Worm (Caenorhabditis elegans): ENCODE results near the gene K11C4.2.

K11C4.2 gene

DNA sequence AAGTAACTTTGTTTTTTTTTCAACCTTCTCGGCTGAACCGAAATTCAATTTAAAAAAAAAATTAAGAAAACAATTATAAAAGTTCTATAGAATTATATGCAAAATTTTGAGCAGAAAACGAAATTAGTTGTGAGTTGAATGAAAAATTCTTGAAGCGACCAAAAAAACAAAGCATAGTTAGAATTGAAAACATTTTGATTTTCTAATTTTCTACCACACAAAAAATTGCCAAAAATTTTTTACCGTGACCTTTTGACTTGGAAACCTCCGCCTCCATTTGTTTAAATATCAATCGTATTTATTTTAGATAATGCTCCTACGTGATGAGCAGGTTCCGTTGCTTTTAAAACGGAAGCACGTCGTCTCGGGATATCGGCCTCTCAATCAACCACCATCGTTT lies at the start of gene K11C4.2:
Gene K11C4.2, plus strand, starts transcription at position 301 of the 400 bp plus-strand sequence.
- TF ChIP-seq hmg-4 (GFP tag; optimal IDR thresholded peaks at IDR 0.05) = no peak
- TF ChIP-seq hmbx-1 (tag; optimal IDR thresholded peaks at IDR 0.05) = no peak
- no peak for TF ChIP-seq ceh-13 (GFP tag; optimal IDR thresholded peaks at IDR 0.05)
- TF ChIP-seq hnd-1 (tag; optimal IDR thresholded peaks at IDR 0.05) = no peak
- no peak for TF ChIP-seq scrt-1 (GFP tag; IDR thresholded peaks at IDR 0.05)
- TF ChIP-seq F13C5.2 (tag; optimal IDR thresholded peaks at IDR 0.05) = no peak
- TF ChIP-seq flt-1 (GFP tag; IDR thresholded peaks at IDR 0.05) = no peak
- TF ChIP-seq tbx-11 (GFP tag; IDR thresholded peaks at IDR 0.05) = no peak
- TF ChIP-seq ceh-36 (tag; optimal IDR thresholded peaks at IDR 0.05) = no peak
- no peak for TF ChIP-seq ets-7 (tag; optimal IDR thresholded peaks at IDR 0.05)
- no peak for TF ChIP-seq ama-1 (optimal IDR thresholded peaks at IDR 0.05)
- TF ChIP-seq B0310.2 (tag; optimal IDR thresholded peaks at IDR 0.05) = no peak
- no peak for TF ChIP-seq pes-1 (GFP tag; IDR thresholded peaks at IDR 0.05)

ce11 chrV:6846507-6846906 lies 48.4 kb upstream of the K11C4.2 start, which contains the start of gene lgc-54:
lgc-54 (minus strand) TSS chrV:6846607.
- TF ChIP-seq ets-7 (tag; optimal IDR thresholded peaks at IDR 0.05) (no peak), tra-4 (tag; optimal IDR thresholded peaks at IDR 0.05) (no peak), ceh-13 (GFP tag; optimal IDR thresholded peaks at IDR 0.05) (no peak), flt-1 (GFP tag; IDR thresholded peaks at IDR 0.05) (no peak), ama-1 (optimal IDR thresholded peaks at IDR 0.05) (no peak), hmbx-1 (tag; optimal IDR thresholded peaks at IDR 0.05) (no peak), aly-1 (tag; optimal IDR thresholded peaks at IDR 0.05) (no peak), scrt-1 (GFP tag; IDR thresholded peaks at IDR 0.05) (no peak)

DNA sequence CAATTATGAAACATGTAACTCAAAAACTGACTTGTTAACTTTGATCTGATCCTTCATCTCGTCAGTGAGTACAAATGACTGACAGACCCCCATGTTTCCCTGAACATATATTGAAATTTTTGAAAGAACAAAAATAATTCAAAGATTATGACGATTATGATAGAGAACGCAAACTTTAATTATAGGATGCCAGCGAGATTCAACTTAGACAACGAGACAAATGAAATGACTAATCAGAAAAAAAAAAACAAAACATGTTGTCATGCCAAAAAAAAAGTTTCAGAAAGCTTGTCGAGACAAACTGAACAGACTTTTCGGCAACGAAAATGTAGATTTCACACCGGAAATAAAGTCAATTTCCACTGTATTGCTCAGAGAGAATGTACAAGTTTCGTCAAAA lies 40.2 kb upstream of the K11C4.2 start, which contains the start of gene gpa-10:
Gene gpa-10, minus strand, starts transcription at position 101 of the 400 bp plus-strand sequence.
- TF ChIP-seq ets-7 (tag; optimal IDR thresholded peaks at IDR 0.05) (no peak), ceh-36 (tag; optimal IDR thresholded peaks at IDR 0.05) (no peak), sea-1 (GFP tag; conservative IDR thresholded peaks at IDR 0.05) (no peak), aly-1 (tag; optimal IDR thresholded peaks at IDR 0.05) (no peak), tra-4 (tag; optimal IDR thresholded peaks at IDR 0.05) (no peak), hmg-4 (GFP tag; optimal IDR thresholded peaks at IDR 0.05) (no peak), tbx-37 (GFP tag; conservative IDR thresholded peaks at IDR 0.05) (no peak), pes-1 (GFP tag; IDR thresholded peaks at IDR 0.05) (no peak)

ce11 chrV:6870004-6870403 lies 24.9 kb upstream of the K11C4.2 start, which contains the start of gene frpr-18:
frpr-18 (plus strand) TSS chrV:6870304.
- TF ChIP-seq tra-4 (tag; optimal IDR thresholded peaks at IDR 0.05) (no peak), pes-1 (GFP tag; IDR thresholded peaks at IDR 0.05) (no peak), aly-1 (tag; optimal IDR thresholded peaks at IDR 0.05) (no peak), ceh-13 (GFP tag; optimal IDR thresholded peaks at IDR 0.05) (no peak), ama-1 (optimal IDR thresholded peaks at IDR 0.05) (no peak), ceh-36 (tag; optimal IDR thresholded peaks at IDR 0.05) (no peak), hnd-1 (tag; optimal IDR thresholded peaks at IDR 0.05) (no peak), scrt-1 (GFP tag; IDR thresholded peaks at IDR 0.05) (no peak), flt-1 (GFP tag; IDR thresholded peaks at IDR 0.05) (no peak), hmg-4 (GFP tag; optimal IDR thresholded peaks at IDR 0.05) (no peak), tbx-37 (GFP tag; conservative IDR thresholded peaks at IDR 0.05) (no peak), F13C5.2 (tag; optimal IDR thresholded peaks at IDR 0.05) (no peak), tbx-11 (GFP tag; IDR thresholded peaks at IDR 0.05) (no peak), sea-1 (GFP tag; conservative IDR thresholded peaks at IDR 0.05) (no peak), B0310.2 (tag; optimal IDR thresholded peaks at IDR 0.05) (no peak)

DNA sequence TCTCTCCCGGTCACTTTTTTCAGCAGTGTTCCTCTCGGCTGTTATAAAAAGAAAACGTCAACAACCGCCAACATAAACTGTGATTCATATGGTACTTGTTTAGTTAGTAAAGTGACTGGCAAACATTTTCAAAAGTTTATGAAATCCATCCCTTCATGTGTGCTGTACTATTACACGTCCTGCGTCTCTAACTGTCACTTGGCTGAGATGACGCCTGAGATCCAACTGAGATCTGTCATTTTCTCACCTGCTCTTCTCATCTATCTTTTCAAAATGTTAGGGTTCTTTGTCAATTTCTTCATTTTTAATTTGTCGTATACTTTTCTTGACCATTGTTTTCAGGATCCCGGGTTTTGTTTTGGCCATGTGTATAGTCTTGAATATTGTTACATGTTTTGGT lies 20.1 kb upstream of the K11C4.2 start:
- no peak for TF ChIP-seq pes-1 (GFP tag; IDR thresholded peaks at IDR 0.05)
- TF ChIP-seq tbx-37 (GFP tag; conservative IDR thresholded peaks at IDR 0.05) = no peak
- TF ChIP-seq hnd-1 (tag; optimal IDR thresholded peaks at IDR 0.05) = no peak
- no peak for TF ChIP-seq ets-7 (tag; optimal IDR thresholded peaks at IDR 0.05)
- no peak for TF ChIP-seq tbx-11 (GFP tag; IDR thresholded peaks at IDR 0.05)
- TF ChIP-seq B0310.2 (tag; optimal IDR thresholded peaks at IDR 0.05) = no peak

ce11 chrV:6875795-6876194 lies 19.1 kb upstream of the K11C4.2 start:
- TF ChIP-seq hnd-1 (tag; optimal IDR thresholded peaks at IDR 0.05) = no peak
- no peak for TF ChIP-seq B0310.2 (tag; optimal IDR thresholded peaks at IDR 0.05)
- no peak for TF ChIP-seq hmg-4 (GFP tag; optimal IDR thresholded peaks at IDR 0.05)
- TF ChIP-seq ets-7 (tag; optimal IDR thresholded peaks at IDR 0.05) = no peak
- no peak for TF ChIP-seq tbx-11 (GFP tag; IDR thresholded peaks at IDR 0.05)
- TF ChIP-seq scrt-1 (GFP tag; IDR thresholded peaks at IDR 0.05) = no peak
- TF ChIP-seq pes-1 (GFP tag; IDR thresholded peaks at IDR 0.05) = no peak
- TF ChIP-seq ceh-13 (GFP tag; optimal IDR thresholded peaks at IDR 0.05) = no peak
- no peak for TF ChIP-seq flt-1 (GFP tag; IDR thresholded peaks at IDR 0.05)
- TF ChIP-seq aly-1 (tag; optimal IDR thresholded peaks at IDR 0.05) = no peak
- TF ChIP-seq hmbx-1 (tag; optimal IDR thresholded peaks at IDR 0.05) = no peak
- TF ChIP-seq ama-1 (optimal IDR thresholded peaks at IDR 0.05) = no peak
- TF ChIP-seq tra-4 (tag; optimal IDR thresholded peaks at IDR 0.05) = no peak
- TF ChIP-seq sea-1 (GFP tag; conservative IDR thresholded peaks at IDR 0.05) = no peak
- no peak for TF ChIP-seq tbx-37 (GFP tag; conservative IDR thresholded peaks at IDR 0.05)
- TF ChIP-seq ceh-36 (tag; optimal IDR thresholded peaks at IDR 0.05) = no peak
- no peak for TF ChIP-seq F13C5.2 (tag; optimal IDR thresholded peaks at IDR 0.05)

- TF ChIP-seq hmg-4 (GFP tag; optimal IDR thresholded peaks at IDR 0.05) (peak; percentile 18), ets-7 (tag; optimal IDR thresholded peaks at IDR 0.05) (no peak)
Measured at ce11 chrV:6876763-6877515, 17.9 kb upstream of the K11C4.2 start.

ce11 chrV:6878559-6878958 lies 16.3 kb upstream of the K11C4.2 start:
- TF ChIP-seq hmg-4 (GFP tag; optimal IDR thresholded peaks at IDR 0.05) = no peak
- no peak for TF ChIP-seq scrt-1 (GFP tag; IDR thresholded peaks at IDR 0.05)
- no peak for TF ChIP-seq ceh-36 (tag; optimal IDR thresholded peaks at IDR 0.05)
